Fruit fly (Drosophila melanogaster): Measurements from ENCODE around the gene Ir94e.

Ir94e gene

DNA sequence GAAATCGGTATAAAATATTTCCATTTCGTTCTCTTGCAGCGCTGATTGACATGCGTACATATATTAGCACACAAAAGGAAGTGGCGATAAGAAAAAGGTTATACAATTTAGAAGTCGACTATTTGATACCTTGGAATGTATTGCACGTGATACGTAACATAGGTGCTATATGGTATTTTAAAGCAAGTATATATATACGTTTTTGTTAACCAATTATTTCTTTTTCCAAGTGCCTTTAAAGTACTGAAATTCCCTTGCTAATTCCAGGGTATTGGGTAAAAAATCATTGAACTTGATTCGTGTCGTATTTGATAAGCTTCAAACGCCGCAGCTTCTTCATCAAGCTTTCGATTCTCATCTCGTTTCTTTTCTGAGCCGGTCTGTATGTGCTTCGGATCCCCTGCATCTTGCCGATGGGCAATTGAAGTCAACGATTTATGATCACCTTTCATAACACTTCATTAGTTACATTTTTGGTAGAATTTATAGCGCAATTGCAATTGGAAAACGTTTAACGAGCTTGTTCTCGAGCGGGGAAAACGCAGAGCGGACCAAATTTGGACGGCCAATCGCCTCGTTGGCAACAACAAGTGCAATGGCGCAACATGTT lies 41.7 kb upstream of the Ir94e start, which contains the start of gene CG4408 (continued):
- no peak for TF ChIP-seq Tbp (GFP tag; optimal IDR thresholded peaks at IDR 0.05)
- TF ChIP-seq wor (GFP tag; IDR thresholded peaks at IDR 0.05): no peak
- no peak for TF ChIP-seq pb (GFP tag; optimal IDR thresholded peaks at IDR 0.05)
- TF ChIP-seq z (GFP tag; IDR thresholded peaks at IDR 0.05): no peak
- TF ChIP-seq Ets65A (GFP tag): peak; percentile 30
- no peak for TF ChIP-seq CG6654 (GFP tag; optimal IDR thresholded peaks at IDR 0.05)
- no peak for TF ChIP-seq Optix (GFP tag; IDR thresholded peaks at IDR 0.05)
- TF ChIP-seq kah (GFP tag; optimal IDR thresholded peaks at IDR 0.05): no peak
- peak; percentile 18; the same call in 1 of the 2 replicates for TF ChIP-seq al (GFP tag; IDR thresholded peaks at IDR 0.05)
- no peak for TF ChIP-seq CG14965 (GFP tag; optimal IDR thresholded peaks at IDR 0.05; ENCODE audit: borderline replicate concordance)
- no peak for TF ChIP-seq ab (GFP tag; optimal IDR thresholded peaks at IDR 0.05)
- TF ChIP-seq CG11085 (GFP tag; IDR thresholded peaks at IDR 0.05): peak; percentile 10; the same call in 1 of the 2 replicates
- TF ChIP-seq CG13296 (GFP tag; optimal IDR thresholded peaks at IDR 0.05): peak; percentile 32
- TF ChIP-seq Hr78 (GFP tag; optimal IDR thresholded peaks at IDR 0.05): no peak
- TF ChIP-seq esg (GFP tag; conservative IDR thresholded peaks at IDR 0.05): 0 out of 2 replicates have a peak, but pooled peaks have one; percentile 11
- TF ChIP-seq CG9932 (GFP tag; IDR thresholded peaks at IDR 0.05): no peak
- no peak for TF ChIP-seq Lim3 (GFP tag; IDR thresholded peaks at IDR 0.05)
- no peak for TF ChIP-seq CG13894 (tag; optimal IDR thresholded peaks at IDR 0.05)
- TF ChIP-seq Sox102F (GFP tag; optimal IDR thresholded peaks at IDR 0.05): peak; percentile 37
- TF ChIP-seq Elba2 (GFP tag; optimal IDR thresholded peaks at IDR 0.05): no peak
- TF ChIP-seq Camta (GFP tag; optimal IDR thresholded peaks at IDR 0.05): no peak
- TF ChIP-seq CG10267 (tag; optimal IDR thresholded peaks at IDR 0.05): peak; percentile 6
- TF ChIP-seq otp (GFP tag; IDR thresholded peaks at IDR 0.05): no peak
- TF ChIP-seq CG12155 (GFP tag; optimal IDR thresholded peaks at IDR 0.05): peak; percentile 17
- TF ChIP-seq CG14050 (GFP tag; IDR thresholded peaks at IDR 0.05): no peak
- peak; percentile 84 for TF ChIP-seq Med (GFP tag)
- TF ChIP-seq CG17912 (GFP tag; optimal IDR thresholded peaks at IDR 0.05): no peak
- peak in 1 of 2 experiments; percentile 36 for TF ChIP-seq Pdp1 (GFP tag; optimal IDR thresholded peaks at IDR 0.05)
- TF ChIP-seq CG17802 (tag; optimal IDR thresholded peaks at IDR 0.05): no peak
- no peak for TF ChIP-seq dm (GFP tag; optimal IDR thresholded peaks at IDR 0.05)
- no peak for TF ChIP-seq cg (GFP tag; optimal IDR thresholded peaks at IDR 0.05)
- TF ChIP-seq rib (GFP tag; IDR thresholded peaks at IDR 0.05): no peak
- peak; percentile 43 for TF ChIP-seq cwo (GFP tag; optimal IDR thresholded peaks at IDR 0.05)
- TF ChIP-seq Hmr (GFP tag; optimal IDR thresholded peaks at IDR 0.05): peak; percentile 25
- TF ChIP-seq CG17568 (GFP tag; optimal IDR thresholded peaks at IDR 0.05): no peak
- TF ChIP-seq CG7556 (GFP tag; optimal IDR thresholded peaks at IDR 0.05): no peak
- TF ChIP-seq CG8478 (optimal IDR thresholded peaks at IDR 0.05): no peak
- peak; percentile 27; the same call in 1 of the 2 replicates for TF ChIP-seq Atf6 (GFP tag; IDR thresholded peaks at IDR 0.05)
- TF ChIP-seq CG16813 (GFP tag; IDR thresholded peaks at IDR 0.05; ENCODE audit: partially characterized antibody): no peak
- TF ChIP-seq CG4424 (GFP tag; optimal IDR thresholded peaks at IDR 0.05): peak; percentile 16
- no peak for TF ChIP-seq crol (GFP tag; IDR thresholded peaks at IDR 0.05)
- peak; percentile 35; the same call in 1 of the 2 replicates for TF ChIP-seq CG9215 (GFP tag; IDR thresholded peaks at IDR 0.05)
- TF ChIP-seq CG10274 (GFP tag; optimal IDR thresholded peaks at IDR 0.05): peak; percentile 84
- peak; percentile 21; the same call in 1 of the 2 replicates for TF ChIP-seq CG4404 (GFP tag; IDR thresholded peaks at IDR 0.05)
- peak; percentile 45 for TF ChIP-seq CG12071 (GFP tag; optimal IDR thresholded peaks at IDR 0.05)
- TF ChIP-seq row (GFP tag; IDR thresholded peaks at IDR 0.05): peak; percentile 70
- no peak for TF ChIP-seq CG4617 (GFP tag; optimal IDR thresholded peaks at IDR 0.05; ENCODE audit: borderline replicate concordance)
- no peak for TF ChIP-seq Bdp1 (GFP tag; optimal IDR thresholded peaks at IDR 0.05)
- TF ChIP-seq Mad (GFP tag; optimal IDR thresholded peaks at IDR 0.05): no peak
- no peak for TF ChIP-seq sima (GFP tag; optimal IDR thresholded peaks at IDR 0.05)
- TF ChIP-seq grau (tag; optimal IDR thresholded peaks at IDR 0.05): peak; percentile 46

All from whole organism, embryonic.